Worm (Caenorhabditis elegans): ENCODE measurements around the gene clp-7.

- TF ChIP-seq W03F9.2 (tag; optimal IDR thresholded peaks at IDR 0.05) (no peak), him-1 (tag; optimal IDR thresholded peaks at IDR 0.05) (no peak), dao-5 (tag; optimal IDR thresholded peaks at IDR 0.05) (no peak)
These were observed 39.5 kb downstream of the clp-7 start, which contains the start of gene spp-31 for ce11 chrIV:1406267-1406666.

Measured in whole organism, L4/young adult.